Worm (Caenorhabditis elegans) whole organism, L2 larva: ENCODE data around the gene T05B11.4.

Source experiments
- C34F6.9 ChIP-seq: fragments of 150-350 bp; optimal IDR thresholded peaks from 2 replicates; lab custom pipeline; 2014; ENCODE audit warnings: missing biosample characterization, missing genetic modification characterization
- alr-1 ChIP-seq: fragments of 150-350 bp; optimal IDR thresholded peaks from 2 replicates; lab custom pipeline; 2014; ENCODE audit warnings: missing biosample characterization, missing genetic modification characterization
- aly-2 ChIP-seq: fragments of 150-350 bp; optimal IDR thresholded peaks from 2 replicates; lab custom pipeline; 2014; ENCODE audit warnings: missing biosample characterization, missing genetic modification characterization
- ama-1 ChIP-seq: fragments of 150-350 bp; optimal IDR thresholded peaks from 2 replicates; lab custom pipeline; 2018; ENCODE audit warnings: inconsistent platforms
- lin-13 ChIP-seq: fragments of 150-350 bp; optimal IDR thresholded peaks from 2 replicates; lab custom pipeline; 2014; ENCODE audit warnings: missing biosample characterization, missing genetic modification reagents, missing genetic modification characterization
- lin-39 ChIP-seq: fragments of 150-350 bp; optimal IDR thresholded peaks from 2 replicates; lab custom pipeline; 2014; ENCODE audit warnings: missing biosample characterization, missing genetic modification reagents, missing genetic modification characterization
- lsy-2 ChIP-seq, 2 experiments: fragments of 150-350 bp in 1 of 2; sonication (generic microtip) in 1 of 2; optimal IDR thresholded peaks; 2 replicates each; lab custom pipeline; 2014 to 2017; ENCODE audit warnings: missing biosample characterization in 2 of 2, missing genetic modification characterization in 2 of 2
- mdl-1 ChIP-seq, 2 experiments: fragments of 150-350 bp in 1 of 2; sonication (generic microtip) in 1 of 2; optimal IDR thresholded peaks; 2 replicates each; lab custom pipeline; 2017; ENCODE audit warnings: missing biosample characterization in 2 of 2, missing genetic modification characterization in 2 of 2
- nhr-12 ChIP-seq: fragments of 150-350 bp; optimal IDR thresholded peaks from 2 replicates; lab custom pipeline; 2014; ENCODE audit warnings: missing biosample characterization, missing genetic modification characterization
- unc-62 ChIP-seq: fragments of 150-350 bp; optimal IDR thresholded peaks from 2 replicates; lab custom pipeline; 2014; ENCODE audit warnings: missing biosample characterization, missing genetic modification reagents, missing genetic modification characterization
- ztf-1 ChIP-seq: fragments of 200-800 bp; sonication (Bioruptor generic); conservative IDR thresholded peaks from 2 replicates; pipeline ENCODE4 v1.3.6; 2022; ENCODE audit warnings: missing genetic modification characterization, missing compliant biosample characterization
- ztf-11 ChIP-seq: sonication (generic microtip); optimal IDR thresholded peaks from 2 replicates; lab custom pipeline; 2017; ENCODE audit warnings: missing biosample characterization, missing genetic modification characterization

DNA sequence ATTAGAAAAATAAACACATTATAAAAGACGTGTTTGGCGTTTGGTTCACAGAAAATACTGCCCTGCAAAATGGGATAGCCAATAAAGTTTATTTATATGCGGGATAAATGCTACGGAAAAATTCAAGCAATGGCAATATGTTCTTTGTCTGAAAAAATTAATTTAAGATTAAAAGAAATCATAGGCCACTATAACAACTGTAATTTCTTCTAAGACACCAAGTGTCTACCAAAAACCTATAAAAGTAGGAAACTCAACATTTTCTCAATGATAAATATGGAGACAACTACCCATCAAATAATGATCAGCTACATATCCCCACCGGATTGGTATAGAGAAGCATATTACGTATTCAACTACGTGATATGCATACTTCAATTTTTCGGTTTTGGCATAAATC is 49.1 kb downstream of the T05B11.4 start, which contains the start of gene srw-3:
- TF ChIP-seq lin-39 (no peak), lin-13 (GFP tag; lab: Kevin White, UChicago) (no peak), lsy-2 (tag; optimal IDR thresholded peaks at IDR 0.05; lab: Kevin White, UChicago) (no peak), alr-1 (tag; lab: Kevin White, UChicago) (no peak), ama-1 (lab: Kevin White, UChicago) (no peak), C34F6.9 (no peak), aly-2 (tag; lab: Kevin White, UChicago) (no peak), mdl-1 (tag; optimal IDR thresholded peaks at IDR 0.05; lab: Kevin White, UChicago) (no peak), ztf-11 (tag; lab: Kevin White, UChicago) (no peak), nhr-12 (tag; lab: Kevin White, UChicago) (no peak), unc-62 (GFP tag; lab: Kevin White, UChicago) (no peak), ztf-1 (no peak)
